Worm (Caenorhabditis elegans): ENCODE measurements around the gene Y72A10A.1.

Y72A10A.1 gene

ce11 chrX:6177944-6178566, 39.9 kb upstream of the Y72A10A.1 start, which contains the start of the genes T25B2.4 and T13C5.3:
Gene T25B2.4, plus strand, starts transcription at chrX:6178244.
Gene T13C5.3, plus strand, starts transcription at chrX:6178516.
- TF ChIP-seq C04F5.9 (tag; optimal IDR thresholded peaks at IDR 0.05) (no peak), ets-5 (GFP tag; IDR thresholded peaks at IDR 0.05) (no peak), xbp-1 (tag; optimal IDR thresholded peaks at IDR 0.05) (no peak), unc-86 (tag; optimal IDR thresholded peaks at IDR 0.05) (no peak), lin-39 (tag; optimal IDR thresholded peaks at IDR 0.05) (no peak), nhr-85 (tag) (no peak), ceh-63 (GFP tag; optimal IDR thresholded peaks at IDR 0.05) (no peak)

DNA sequence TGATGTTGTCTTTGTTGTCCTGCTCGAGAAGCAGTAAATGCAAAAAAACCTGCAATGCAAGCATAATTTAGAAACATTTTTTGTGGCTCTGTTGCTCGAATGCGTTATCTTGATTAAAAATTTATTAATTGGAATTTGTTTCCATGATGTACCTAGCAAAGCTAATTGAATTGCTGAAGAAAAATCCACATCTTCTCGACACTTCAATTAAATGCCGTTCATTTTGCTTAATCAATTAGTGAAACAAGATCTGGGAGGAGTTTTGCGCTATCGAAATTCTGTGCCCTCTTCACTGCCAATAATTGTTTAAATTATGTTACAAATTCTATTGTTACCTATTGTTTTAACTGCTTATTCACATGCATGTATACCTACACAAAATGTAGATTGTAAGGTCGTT, 37.7 kb upstream of the Y72A10A.1 start, which contains the start of gene T25B2.3:
TSS of gene T25B2.3 (plus strand) at position 301 of the 400 bp plus-strand sequence.
- TF ChIP-seq nhr-19 (GFP tag; conservative IDR thresholded peaks at IDR 0.05) (no peak), ceh-90 (tag; optimal IDR thresholded peaks at IDR 0.05) (no peak), pag-3 (tag; optimal IDR thresholded peaks at IDR 0.05; ENCODE audit: borderline replicate concordance, insufficient read depth) (no peak)

- TF ChIP-seq nhr-20 (tag; optimal IDR thresholded peaks at IDR 0.05) (no peak), irx-1 (tag; optimal IDR thresholded peaks at IDR 0.05) (no peak), lin-39 (tag; optimal IDR thresholded peaks at IDR 0.05) (no peak), unc-86 (tag; optimal IDR thresholded peaks at IDR 0.05) (no peak), ces-1 (GFP tag; optimal IDR thresholded peaks at IDR 0.05) (no peak), ceh-82 (tag; optimal IDR thresholded peaks at IDR 0.05) (no peak), ceh-8 (GFP tag; optimal IDR thresholded peaks at IDR 0.05) (no peak), snpc-4 (tag; optimal IDR thresholded peaks at IDR 0.05) (no peak), sup-37 (GFP tag; optimal IDR thresholded peaks at IDR 0.05) (no peak), snu-23 (GFP tag; optimal IDR thresholded peaks at IDR 0.05) (no peak), lin-35 (GFP tag; optimal IDR thresholded peaks at IDR 0.05) (no peak), rnt-1 (tag; optimal IDR thresholded peaks at IDR 0.05) (no peak), tbx-2 (tag; optimal IDR thresholded peaks at IDR 0.05) (no peak), pqm-1 (tag; optimal IDR thresholded peaks at IDR 0.05) (no peak), vab-15 (tag; optimal IDR thresholded peaks at IDR 0.05) (no peak), nhr-237 (tag; optimal IDR thresholded peaks at IDR 0.05) (no peak), ceh-63 (GFP tag; optimal IDR thresholded peaks at IDR 0.05) (no peak)
Observed at ce11 chrX:6173656-6174055, 35.5 kb upstream of the Y72A10A.1 start, which contains the start of gene T25B2.1. Gene T25B2.1, plus strand, starts transcription at chrX:6173956.

ce11 chrX:6169252-6169651, 31.1 kb upstream of the Y72A10A.1 start, which contains the start of gene T25B2.2:
Gene T25B2.2, plus strand, starts transcription at chrX:6169643.
- peak in 1 of 2 experiments; percentile 40 for TF ChIP-seq lin-35 (GFP tag; optimal IDR thresholded peaks at IDR 0.05)
- peak; percentile 21 for TF ChIP-seq jun-1 (tag; optimal IDR thresholded peaks at IDR 0.05)
- no peak for TF ChIP-seq nhr-47 (tag; optimal IDR thresholded peaks at IDR 0.05)
- TF ChIP-seq elt-2 (tag; optimal IDR thresholded peaks at IDR 0.05) = peak; percentile 92

- TF ChIP-seq ets-5 (GFP tag; IDR thresholded peaks at IDR 0.05) (no peak), ces-1 (GFP tag; optimal IDR thresholded peaks at IDR 0.05) (no peak), unc-62 (GFP tag; optimal IDR thresholded peaks at IDR 0.05) (no peak), zip-4 (GFP tag; optimal IDR thresholded peaks at IDR 0.05) (no peak), C34B4.2 (tag; optimal IDR thresholded peaks at IDR 0.05) (no peak), snu-23 (GFP tag; optimal IDR thresholded peaks at IDR 0.05) (no peak), swsn-7 (tag; optimal IDR thresholded peaks at IDR 0.05) (no peak), mef-2 (tag; optimal IDR thresholded peaks at IDR 0.05) (no peak), C16A3.4 (tag; optimal IDR thresholded peaks at IDR 0.05) (no peak), sox-4 (tag; optimal IDR thresholded peaks at IDR 0.05) (no peak), mdl-1 (tag; optimal IDR thresholded peaks at IDR 0.05) (no peak)
Observed at ce11 chrX:6167376-6167775, 29.2 kb upstream of the Y72A10A.1 start.

All from whole organism, L1 larva.